Fruit fly (Drosophila melanogaster): ENCODE results near the gene Meltrin.

The Meltrin gene

DNA sequence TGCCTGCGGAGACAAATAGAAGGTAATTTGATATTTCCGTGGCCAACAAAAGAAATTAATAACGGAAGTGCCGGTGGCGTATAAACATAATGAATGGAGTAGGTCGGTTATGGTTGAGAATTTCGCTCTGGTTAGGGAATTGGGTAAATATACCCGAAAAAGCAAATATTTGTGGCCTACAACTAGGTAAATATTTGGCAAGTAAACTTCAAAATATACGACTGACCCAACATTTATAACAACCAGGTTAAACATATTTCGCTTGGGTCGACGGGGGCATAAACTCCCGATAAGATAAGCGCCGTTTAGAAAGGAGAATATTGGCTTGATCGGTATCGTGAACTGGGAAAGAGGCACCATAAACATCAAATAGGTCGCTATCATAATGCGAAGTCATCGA, 26.3 kb downstream of the Meltrin start (continued):
- no peak for TF ChIP-seq ERR (GFP tag; optimal IDR thresholded peaks at IDR 0.05)
- TF ChIP-seq fd64A (GFP tag; optimal IDR thresholded peaks at IDR 0.05): peak; percentile 82
- TF ChIP-seq h (optimal IDR thresholded peaks at IDR 0.05): no peak
- TF ChIP-seq lov (optimal IDR thresholded peaks at IDR 0.05): no peak
- 0 out of 3 replicates have a peak, but pooled peaks have one; percentile 50 for TF ChIP-seq lov (GFP tag; IDR thresholded peaks at IDR 0.05)
- TF ChIP-seq insv (GFP tag; optimal IDR thresholded peaks at IDR 0.05): no peak
- no peak for TF ChIP-seq GATAe (GFP tag; conservative IDR thresholded peaks at IDR 0.05)
- TF ChIP-seq Neu2 (GFP tag; optimal IDR thresholded peaks at IDR 0.05; ENCODE audit: borderline replicate concordance): no peak
- TF ChIP-seq CG13424 (tag; optimal IDR thresholded peaks at IDR 0.05): peak; percentile 45
- TF ChIP-seq run (tag; optimal IDR thresholded peaks at IDR 0.05): no peak
- TF ChIP-seq E2f1 (GFP tag; IDR thresholded peaks at IDR 0.05): no peak
- no peak for TF ChIP-seq Blimp-1 (GFP tag; optimal IDR thresholded peaks at IDR 0.05)
- TF ChIP-seq Doc2 (GFP tag; IDR thresholded peaks at IDR 0.05): no peak
- TF ChIP-seq fd3F (GFP tag; optimal IDR thresholded peaks at IDR 0.05): no peak
- no peak for TF ChIP-seq CG18011 (GFP tag; optimal IDR thresholded peaks at IDR 0.05)
- no peak for TF ChIP-seq Optix (GFP tag; IDR thresholded peaks at IDR 0.05)
- TF ChIP-seq D (optimal IDR thresholded peaks at IDR 0.05): no peak
- TF ChIP-seq D (GFP tag; optimal IDR thresholded peaks at IDR 0.05): peak; percentile 72
- peak; percentile 87 for TF ChIP-seq CG7271 (tag; optimal IDR thresholded peaks at IDR 0.05)
- TF ChIP-seq CG14965 (GFP tag; optimal IDR thresholded peaks at IDR 0.05; ENCODE audit: borderline replicate concordance): no peak
- TF ChIP-seq chinmo (GFP tag; IDR thresholded peaks at IDR 0.05; ENCODE audit: partially characterized antibody): no peak
- TF ChIP-seq abd-A (tag; optimal IDR thresholded peaks at IDR 0.05): no peak
- TF ChIP-seq D19A (tag; optimal IDR thresholded peaks at IDR 0.05): peak; percentile 64
- TF ChIP-seq MTF-1 (GFP tag; optimal IDR thresholded peaks at IDR 0.05; ENCODE audit: borderline replicate concordance): peak; percentile 84
- peak; percentile 30 for TF ChIP-seq CG13775 (GFP tag; optimal IDR thresholded peaks at IDR 0.05)
- no peak for TF ChIP-seq CG14441 (GFP tag; IDR thresholded peaks at IDR 0.05)
- peak; percentile 57; the same call in 1 of the 2 replicates for TF ChIP-seq onecut (GFP tag; IDR thresholded peaks at IDR 0.05)
- no peak for TF ChIP-seq CG30020 (tag; optimal IDR thresholded peaks at IDR 0.05)
- TF ChIP-seq jing (GFP tag; optimal IDR thresholded peaks at IDR 0.05): no peak
- TF ChIP-seq Side (GFP tag; optimal IDR thresholded peaks at IDR 0.05): peak; percentile 53
- no peak for TF ChIP-seq tgo (GFP tag; IDR thresholded peaks at IDR 0.05)
- TF ChIP-seq ind (GFP tag; optimal IDR thresholded peaks at IDR 0.05): no peak
- TF ChIP-seq Oli (tag; optimal IDR thresholded peaks at IDR 0.05): no peak
- TF ChIP-seq croc (GFP tag; conservative IDR thresholded peaks at IDR 0.05): no peak
- TF ChIP-seq chif (GFP tag; optimal IDR thresholded peaks at IDR 0.05): peak in 1 of 2 experiments; percentile 22
- TF ChIP-seq kah (GFP tag; optimal IDR thresholded peaks at IDR 0.05): peak; percentile 43
- peak; percentile 82 for TF ChIP-seq CG17568 (GFP tag; optimal IDR thresholded peaks at IDR 0.05)
- no peak for TF ChIP-seq dan (GFP tag; IDR thresholded peaks at IDR 0.05)
- TF ChIP-seq tio (GFP tag; optimal IDR thresholded peaks at IDR 0.05): no peak
- no peak for TF ChIP-seq CG9876 (GFP tag; optimal IDR thresholded peaks at IDR 0.05)
- no peak for TF ChIP-seq cwo (GFP tag; optimal IDR thresholded peaks at IDR 0.05)
- TF ChIP-seq Doc3 (GFP tag; IDR thresholded peaks at IDR 0.05; ENCODE audit: partially characterized antibody): no peak
- no peak for TF ChIP-seq sqz (GFP tag; optimal IDR thresholded peaks at IDR 0.05)
- peak; percentile 6 for TF ChIP-seq CG18764 (GFP tag; optimal IDR thresholded peaks at IDR 0.05)
- TF ChIP-seq CG10959 (GFP tag; IDR thresholded peaks at IDR 0.05): no peak
- TF ChIP-seq Drgx (GFP tag; IDR thresholded peaks at IDR 0.05): no peak
- TF ChIP-seq nmo (GFP tag; optimal IDR thresholded peaks at IDR 0.05): peak; percentile 3
- no peak for TF ChIP-seq HLH3B (GFP tag; IDR thresholded peaks at IDR 0.05)
- TF ChIP-seq pan (optimal IDR thresholded peaks at IDR 0.05): no peak
- no peak for TF ChIP-seq pan (GFP tag; optimal IDR thresholded peaks at IDR 0.05 in 1 of 2, IDR thresholded peaks at IDR 0.05 in 1 of 2)
- no peak for TF ChIP-seq CG6854 (GFP tag; optimal IDR thresholded peaks at IDR 0.05)
- peak; percentile 91 for TF ChIP-seq CG6813 (GFP tag; optimal IDR thresholded peaks at IDR 0.05)

All from whole organism, embryonic.